Fruit fly (Drosophila melanogaster) whole organism, prepupa: ENCODE data around the gene Adgf-D.

Experiments used
- Blimp-1 ChIP-seq: fragments of 200-800 bp; sonication (Bioruptor generic); optimal IDR thresholded peaks from 3 replicates; lab custom pipeline; 2017; ENCODE audit warnings: missing biosample characterization, missing genetic modification characterization, mild to moderate bottlenecking, moderate library complexity, missing genetic modification reagents
- CG16779 ChIP-seq: fragments of 200-800 bp; sonication (Bioruptor generic); optimal IDR thresholded peaks from 3 replicates; lab custom pipeline; 2017; ENCODE audit warnings: missing biosample characterization, mild to moderate bottlenecking, missing genetic modification characterization
- CG3919 ChIP-seq: fragments of 200-800 bp; sonication (Bioruptor generic); optimal IDR thresholded peaks from 3 replicates; lab custom pipeline; 2016; ENCODE audit warnings: missing biosample characterization, missing genetic modification characterization
- CG6163 ChIP-seq: fragments of 200-800 bp; sonication (Bioruptor generic); IDR thresholded peaks from 3 replicates; pipeline ENCODE4 v1.3.6; 2022; ENCODE audit warnings: missing biosample characterization, missing genetic modification characterization
- CG7368 ChIP-seq: fragments of 200-800 bp; sonication (Bioruptor generic); optimal IDR thresholded peaks from 3 replicates; lab custom pipeline; 2016; ENCODE audit warnings: missing biosample characterization, missing genetic modification characterization
- fkh ChIP-seq: fragments of 200-800 bp; sonication (Bioruptor generic); optimal IDR thresholded peaks from 3 replicates; lab custom pipeline; 2017; ENCODE audit warnings: missing biosample characterization, mild to moderate bottlenecking, missing genetic modification characterization, moderate library complexity

DNA sequence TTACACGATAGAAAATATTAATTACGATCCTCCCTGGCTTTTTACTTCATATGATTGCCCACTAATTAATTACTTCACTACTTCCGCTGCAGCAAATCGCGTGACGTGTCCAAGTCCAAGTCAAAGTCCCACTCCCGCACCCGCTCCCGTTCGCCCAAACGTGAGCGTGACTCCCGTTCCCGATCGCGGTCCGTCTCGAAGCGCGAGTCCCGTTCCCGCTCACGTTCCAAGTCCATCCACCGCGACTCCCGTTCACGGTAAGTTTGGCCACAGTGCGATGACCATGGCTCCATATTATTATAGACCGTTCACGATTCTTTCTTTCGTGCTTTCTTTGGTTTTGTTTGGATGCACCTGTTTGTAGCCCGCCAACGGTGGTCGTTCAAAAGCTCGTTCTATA, 39.2 kb downstream of the Adgf-D start:
- no peak for TF ChIP-seq Blimp-1 (GFP tag; lab: Kevin White, UChicago)
- TF ChIP-seq CG7368 (GFP tag; lab: Kevin White, UChicago), result no peak
- TF ChIP-seq CG16779, result no peak
- TF ChIP-seq CG3919 (GFP tag; lab: Kevin White, UChicago), result no peak
- TF ChIP-seq CG6163 (GFP tag; lab: Robert Waterston, UW), result no peak
- no peak for TF ChIP-seq fkh (GFP tag; lab: Kevin White, UChicago)
